Fruit fly (Drosophila melanogaster): ENCODE measurements around the gene MED30.

Gene MED30

dm6 chr3L:626498-627369 is 27.2 kb downstream of the MED30 start (continued):
- TF ChIP-seq Lhr (GFP tag; optimal IDR thresholded peaks at IDR 0.05): no peak
- TF ChIP-seq wdn (GFP tag; IDR thresholded peaks at IDR 0.05): peak; percentile 38; the same call in 1 of the 2 replicates
- TF ChIP-seq Doc3 (GFP tag; IDR thresholded peaks at IDR 0.05; ENCODE audit: partially characterized antibody): no peak
- peak; percentile 16 for TF ChIP-seq CG8388 (GFP tag; optimal IDR thresholded peaks at IDR 0.05)
- TF ChIP-seq cwo (GFP tag; optimal IDR thresholded peaks at IDR 0.05): peak; percentile 53
- TF ChIP-seq CG3838 (GFP tag; optimal IDR thresholded peaks at IDR 0.05): no peak
- TF ChIP-seq Gug (GFP tag; IDR thresholded peaks at IDR 0.05): peak; percentile 71; the same call in 2 of the 4 replicates
- TF ChIP-seq CG8359 (GFP tag; optimal IDR thresholded peaks at IDR 0.05; ENCODE audit: borderline replicate concordance): no peak
- TF ChIP-seq nau (GFP tag; optimal IDR thresholded peaks at IDR 0.05): no peak
- TF ChIP-seq CG7556 (GFP tag; optimal IDR thresholded peaks at IDR 0.05): no peak
- TF ChIP-seq mirr (GFP tag; optimal IDR thresholded peaks at IDR 0.05): peak; percentile 63
- no peak for TF ChIP-seq trh (GFP tag; optimal IDR thresholded peaks at IDR 0.05)
- TF ChIP-seq Dbx (GFP tag; IDR thresholded peaks at IDR 0.05): peak; percentile 46
- peak; percentile 1 for TF ChIP-seq Max (GFP tag; optimal IDR thresholded peaks at IDR 0.05)
- no peak for TF ChIP-seq stwl (tag; optimal IDR thresholded peaks at IDR 0.05)
- no peak for TF ChIP-seq dm (GFP tag; optimal IDR thresholded peaks at IDR 0.05)
- TF ChIP-seq nerfin-1 (tag; optimal IDR thresholded peaks at IDR 0.05): no peak
- peak; percentile 34 for TF ChIP-seq CG18599 (GFP tag; optimal IDR thresholded peaks at IDR 0.05)
- no peak for TF ChIP-seq onecut (GFP tag; IDR thresholded peaks at IDR 0.05)
- no peak for TF ChIP-seq cato (GFP tag; optimal IDR thresholded peaks at IDR 0.05; ENCODE audit: borderline replicate concordance)
- peak; percentile 13 for TF ChIP-seq CG1647 (GFP tag; optimal IDR thresholded peaks at IDR 0.05)
- peak; percentile 62; the same call in 1 of the 2 replicates for TF ChIP-seq CG14014 (GFP tag; IDR thresholded peaks at IDR 0.05)
- TF ChIP-seq ab (GFP tag; optimal IDR thresholded peaks at IDR 0.05): peak; percentile 12
- TF ChIP-seq yki (optimal IDR thresholded peaks at IDR 0.05): no peak
- TF ChIP-seq NfI (GFP tag; optimal IDR thresholded peaks at IDR 0.05): peak; percentile 42
- peak; percentile 34 for TF ChIP-seq Hsf (GFP tag; optimal IDR thresholded peaks at IDR 0.05)
- peak; percentile 53; the same call in 1 of the 3 replicates for TF ChIP-seq ken (GFP tag; IDR thresholded peaks at IDR 0.05)
- no peak for TF ChIP-seq CG7987 (GFP tag; optimal IDR thresholded peaks at IDR 0.05)
- peak; percentile 76 for TF ChIP-seq slbo (GFP tag; IDR thresholded peaks at IDR 0.05)
- TF ChIP-seq Xbp1 (GFP tag; optimal IDR thresholded peaks at IDR 0.05): peak; percentile 41
- TF ChIP-seq amos (GFP tag; IDR thresholded peaks at IDR 0.05; ENCODE audit: partially characterized antibody): no peak
- peak; percentile 27 for TF ChIP-seq slp2 (GFP tag; optimal IDR thresholded peaks at IDR 0.05)
- TF ChIP-seq CG12104 (GFP tag; optimal IDR thresholded peaks at IDR 0.05): no peak
- TF ChIP-seq Neu2 (GFP tag; optimal IDR thresholded peaks at IDR 0.05; ENCODE audit: borderline replicate concordance): no peak
- no peak for TF ChIP-seq CG11723 (GFP tag; optimal IDR thresholded peaks at IDR 0.05)
- 0 out of 2 replicates have a peak, but pooled peaks have one; percentile 29 for TF ChIP-seq CG16779 (GFP tag; IDR thresholded peaks at IDR 0.05)
- no peak for TF ChIP-seq br (optimal IDR thresholded peaks at IDR 0.05)
- peak; percentile 47; the same call in 1 of the 2 replicates for TF ChIP-seq chm (GFP tag; IDR thresholded peaks at IDR 0.05)
- TF ChIP-seq zfh1 (GFP tag; IDR thresholded peaks at IDR 0.05): peak; percentile 68
- peak; percentile 44; the same call in 1 of the 2 replicates for TF ChIP-seq vvl (GFP tag; IDR thresholded peaks at IDR 0.05)
- TF ChIP-seq CG2678 (tag; optimal IDR thresholded peaks at IDR 0.05): peak; percentile 54
- TF ChIP-seq Nf-YB (GFP tag; optimal IDR thresholded peaks at IDR 0.05): peak; percentile 14
- peak; percentile 48 for TF ChIP-seq CG1603 (tag; optimal IDR thresholded peaks at IDR 0.05)
- TF ChIP-seq dmrt11E (tag; optimal IDR thresholded peaks at IDR 0.05): peak; percentile 41
- no peak for TF ChIP-seq CG15601 (tag; optimal IDR thresholded peaks at IDR 0.05)
- TF ChIP-seq aop (GFP tag; IDR thresholded peaks at IDR 0.05): 0 out of 2 replicates have a peak, but pooled peaks have one; percentile 33
- TF ChIP-seq CG9932 (GFP tag; IDR thresholded peaks at IDR 0.05): peak; percentile 68
- TF ChIP-seq D19B (GFP tag; optimal IDR thresholded peaks at IDR 0.05): no peak
- TF ChIP-seq ERR (GFP tag; optimal IDR thresholded peaks at IDR 0.05): no peak

Measured in whole organism, embryonic.